Worm (Caenorhabditis elegans): Measurements from ENCODE around the gene Y71H2AR.2.
A peak's percentile ranks its signal among the peaks of the same experiment; 100 is the strongest.

The Y71H2AR.2 gene

DNA sequence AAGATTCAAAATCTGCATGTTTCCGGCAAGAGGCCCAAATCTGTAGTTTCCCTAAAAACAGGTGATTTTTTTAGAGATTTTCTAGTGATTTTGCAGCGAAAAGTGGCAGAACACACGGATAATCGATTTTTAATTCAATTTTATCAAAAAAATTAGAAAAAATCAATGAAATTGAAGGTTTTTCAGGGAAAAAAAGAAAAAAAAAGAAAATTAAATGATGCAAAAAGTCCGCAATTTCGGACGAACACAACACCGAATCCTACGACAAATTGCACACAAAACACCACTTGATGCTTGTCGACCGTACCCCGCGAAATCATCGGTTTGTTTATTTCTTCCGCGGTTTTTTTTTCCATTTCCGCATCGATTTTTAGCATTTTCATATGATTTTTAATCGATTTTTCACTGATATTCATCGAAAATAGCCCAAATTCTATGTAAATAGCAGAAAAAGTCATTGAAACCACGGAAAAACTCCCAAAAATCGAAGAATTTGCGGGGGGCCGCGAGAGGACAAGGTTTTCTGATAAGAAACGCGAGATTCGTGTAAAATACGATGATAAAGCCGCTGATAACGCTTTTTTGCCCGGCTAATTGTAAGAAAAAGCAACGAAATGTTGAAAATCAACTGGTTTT, 25.7 kb downstream of the Y71H2AR.2 start, which contains the start of gene tufm-1 (continued):
- TF ChIP-seq F52B5.7 (tag; optimal IDR thresholded peaks at IDR 0.05) (no peak), lin-35 (GFP tag; optimal IDR thresholded peaks at IDR 0.05) (peak in 1 of 3 experiments; percentile 66), ets-4 (GFP tag; optimal IDR thresholded peaks at IDR 0.05) (no peak), aptf-2 (GFP tag; conservative IDR thresholded peaks at IDR 0.05) (no peak), F39B2.1 (GFP tag; IDR thresholded peaks at IDR 0.05) (no peak), dpff-1 (tag; optimal IDR thresholded peaks at IDR 0.05) (no peak), hlh-12 (tag; optimal IDR thresholded peaks at IDR 0.05) (no peak), D2030.7 (GFP tag; IDR thresholded peaks at IDR 0.05) (peak; percentile 18; the same call in 1 of the 2 replicates), B0261.1 (tag; optimal IDR thresholded peaks at IDR 0.05) (no peak), madf-8 (GFP tag; conservative IDR thresholded peaks at IDR 0.05) (peak; percentile 39), C17E4.6 (GFP tag; IDR thresholded peaks at IDR 0.05) (no peak), mxl-1 (tag; optimal IDR thresholded peaks at IDR 0.05) (no peak), hlh-26 (GFP tag; conservative IDR thresholded peaks at IDR 0.05) (no peak), mes-4 (tag; optimal IDR thresholded peaks at IDR 0.05) (no peak), hmg-20 (GFP tag; IDR thresholded peaks at IDR 0.05) (no peak), zfh-2 (GFP tag; conservative IDR thresholded peaks at IDR 0.05) (no peak), attf-3 (GFP tag; conservative IDR thresholded peaks at IDR 0.05) (no peak), attf-5 (GFP tag; optimal IDR thresholded peaks at IDR 0.05) (peak; percentile 46), nhr-27 (tag; optimal IDR thresholded peaks at IDR 0.05) (no peak), ceh-58 (GFP tag; IDR thresholded peaks at IDR 0.05) (no peak), F37B4.10 (GFP tag; IDR thresholded peaks at IDR 0.05) (no peak), ama-1 (optimal IDR thresholded peaks at IDR 0.05) (no peak), ama-1 (GFP tag; optimal IDR thresholded peaks at IDR 0.05) (no peak), cebp-2 (GFP tag; IDR thresholded peaks at IDR 0.05) (no peak), F23B12.7 (tag; optimal IDR thresholded peaks at IDR 0.05; ENCODE audit: insufficient read depth) (peak; percentile 62), atf-7 (tag; optimal IDR thresholded peaks at IDR 0.05) (no peak), nhr-80 (tag; optimal IDR thresholded peaks at IDR 0.05) (peak; percentile 13), nfya-2 (GFP tag; IDR thresholded peaks at IDR 0.05) (no peak), nhr-120 (GFP tag; IDR thresholded peaks at IDR 0.05) (no peak), snpc-3.4 (tag; optimal IDR thresholded peaks at IDR 0.05) (no peak), nfya-1 (tag; optimal IDR thresholded peaks at IDR 0.05; ENCODE audit: borderline replicate concordance, insufficient read depth) (no peak), let-526 (GFP tag; IDR thresholded peaks at IDR 0.05) (no peak), ztf-22 (GFP tag; optimal IDR thresholded peaks at IDR 0.05) (no peak), ztf-28 (GFP tag; IDR thresholded peaks at IDR 0.05) (0 out of 2 replicates have a peak, but pooled peaks have one; percentile 19), ceh-79 (tag; optimal IDR thresholded peaks at IDR 0.05) (no peak), ceh-100 (GFP tag; IDR thresholded peaks at IDR 0.05) (no peak), ztf-25 (GFP tag; IDR thresholded peaks at IDR 0.05) (no peak), Y95B8A.8 (GFP tag; IDR thresholded peaks at IDR 0.05) (no peak), pha-4 (tag; optimal IDR thresholded peaks at IDR 0.05) (peak; percentile 17), xnd-1 (tag; optimal IDR thresholded peaks at IDR 0.05) (peak; percentile 30), unc-62 (GFP tag; optimal IDR thresholded peaks at IDR 0.05) (no peak), F49E8.2 (tag; optimal IDR thresholded peaks at IDR 0.05; ENCODE audit: insufficient read depth) (no peak), gei-17 (GFP tag; optimal IDR thresholded peaks at IDR 0.05) (no peak)
